Worm (Caenorhabditis elegans) whole organism, L3 larva: ENCODE measurements around the gene C53B7.6.

Experiments
- R02D3.7 ChIP-seq: fragments of 150-350 bp; optimal IDR thresholded peaks from 2 replicates; lab custom pipeline; 2014; ENCODE audit warnings: missing biosample characterization, missing genetic modification characterization
- aly-2 ChIP-seq: fragments of 150-350 bp; optimal IDR thresholded peaks from 2 replicates; lab custom pipeline; 2014; ENCODE audit warnings: missing biosample characterization, missing genetic modification characterization
- ama-1 ChIP-seq: fragments of 150-350 bp; optimal IDR thresholded peaks from 2 replicates; lab custom pipeline; 2018
- ceh-16 ChIP-seq: sonication (generic microtip); optimal IDR thresholded peaks from 2 replicates; lab custom pipeline; 2017; ENCODE audit warnings: missing biosample characterization, missing genetic modification characterization
- ceh-28 ChIP-seq: fragments of 150-350 bp; optimal IDR thresholded peaks from 2 replicates; lab custom pipeline; 2014; ENCODE audit warnings: missing biosample characterization, missing genetic modification reagents, missing genetic modification characterization
- ceh-9 ChIP-seq: sonication (generic microtip); optimal IDR thresholded peaks from 2 replicates; lab custom pipeline; 2018; ENCODE audit warnings: missing biosample characterization, missing genetic modification characterization
- egl-27 ChIP-seq: sonication (generic microtip); optimal IDR thresholded peaks from 4 replicates; lab custom pipeline; 2017; ENCODE audit warnings: missing biosample characterization, missing genetic modification reagents, missing genetic modification characterization
- egl-5 ChIP-seq: fragments of 150-350 bp; optimal IDR thresholded peaks from 2 replicates; lab custom pipeline; 2017; ENCODE audit warnings: missing biosample characterization, missing genetic modification reagents, missing genetic modification characterization, inconsistent platforms
- elt-1 ChIP-seq: fragments of 150-350 bp; optimal IDR thresholded peaks from 2 replicates; lab custom pipeline; 2014; ENCODE audit warnings: missing biosample characterization, missing genetic modification characterization
- elt-2 ChIP-seq: sonication (generic microtip); optimal IDR thresholded peaks from 2 replicates; lab custom pipeline; 2016; ENCODE audit warnings: missing genetic modification reagents, mild to moderate bottlenecking, missing genetic modification characterization, missing compliant biosample characterization
- elt-3 ChIP-seq, 3 experiments: fragments of 150-350 bp in 1 of 3; sonication (generic microtip) in 2 of 3; optimal IDR thresholded peaks; 2 replicates in 2 of 3; 4 replicates in 1 of 3; lab custom pipeline; 2014 to 2017; ENCODE audit warnings: missing biosample characterization in 3 of 3, missing genetic modification characterization in 3 of 3
- fkh-10 ChIP-seq: sonication (generic microtip); optimal IDR thresholded peaks from 2 replicates; lab custom pipeline; 2017; ENCODE audit warnings: missing biosample characterization, missing genetic modification reagents, missing genetic modification characterization
- hmg-11 ChIP-seq: sonication (generic microtip); optimal IDR thresholded peaks from 2 replicates; lab custom pipeline; 2016; ENCODE audit warnings: missing genetic modification characterization, missing compliant biosample characterization
- jun-1 ChIP-seq: fragments of 150-350 bp; optimal IDR thresholded peaks from 2 replicates; lab custom pipeline; 2014; ENCODE audit warnings: missing biosample characterization, missing genetic modification reagents, missing genetic modification characterization
- lin-15B ChIP-seq: fragments of 150-350 bp; optimal IDR thresholded peaks from 2 replicates; lab custom pipeline; 2014; ENCODE audit warnings: missing biosample characterization, missing genetic modification characterization
- lin-39 ChIP-seq: fragments of 150-350 bp; optimal IDR thresholded peaks from 2 replicates; lab custom pipeline; 2018; ENCODE audit warnings: missing biosample characterization, missing genetic modification reagents, missing genetic modification characterization
- lsy-12 ChIP-seq: sonication (generic microtip); optimal IDR thresholded peaks from 2 replicates; lab custom pipeline; 2016; ENCODE audit warnings: mild to moderate bottlenecking, missing genetic modification characterization, missing compliant biosample characterization
- mdl-1 ChIP-seq: fragments of 150-350 bp; optimal IDR thresholded peaks from 2 replicates; lab custom pipeline; 2014; ENCODE audit warnings: missing biosample characterization, missing genetic modification characterization
- nfya-1 ChIP-seq: sonication (generic microtip); optimal IDR thresholded peaks from 2 replicates; lab custom pipeline; 2017; ENCODE audit warnings: missing genetic modification characterization, mild to moderate bottlenecking, missing compliant biosample characterization, antibody characterized with exemption, moderate library complexity; ENCODE audit not compliant: insufficient read depth
- nhr-11 ChIP-seq: fragments of 150-350 bp; optimal IDR thresholded peaks from 2 replicates; lab custom pipeline; 2014; ENCODE audit warnings: missing biosample characterization, missing genetic modification characterization
- nhr-12 ChIP-seq: fragments of 150-350 bp; optimal IDR thresholded peaks from 2 replicates; lab custom pipeline; 2014; ENCODE audit warnings: missing biosample characterization, missing genetic modification characterization
- nhr-23 ChIP-seq: fragments of 150-350 bp; optimal IDR thresholded peaks from 2 replicates; lab custom pipeline; 2014; ENCODE audit warnings: missing biosample characterization, missing genetic modification reagents, missing genetic modification characterization
- nhr-237 ChIP-seq: fragments of 150-350 bp; optimal IDR thresholded peaks from 2 replicates; lab custom pipeline; 2014; ENCODE audit warnings: missing biosample characterization, missing genetic modification characterization
- nhr-25 ChIP-seq: sonication (generic microtip); optimal IDR thresholded peaks from 2 replicates; lab custom pipeline; 2017; ENCODE audit warnings: missing biosample characterization, missing genetic modification characterization
- nhr-43 ChIP-seq: sonication (generic microtip); optimal IDR thresholded peaks from 2 replicates; lab custom pipeline; 2016; ENCODE audit warnings: mild to moderate bottlenecking, missing genetic modification characterization, missing compliant biosample characterization; ENCODE audit not compliant: poor library complexity, severe bottlenecking
- pha-4 ChIP-seq: fragments of 150-350 bp; optimal IDR thresholded peaks from 2 replicates; lab custom pipeline; 2014; ENCODE audit warnings: missing biosample characterization, missing genetic modification reagents, missing genetic modification characterization
- pqm-1 ChIP-seq: fragments of 150-350 bp; optimal IDR thresholded peaks from 2 replicates; lab custom pipeline; 2017; ENCODE audit warnings: missing biosample characterization, missing genetic modification characterization, inconsistent platforms
- sea-2 ChIP-seq: fragments of 150-350 bp; sonication (generic microtip); optimal IDR thresholded peaks from 4 replicates; lab custom pipeline; 2014; ENCODE audit warnings: missing biosample characterization, missing genetic modification reagents, missing genetic modification characterization
- skn-1 ChIP-seq: fragments of 150-350 bp; optimal IDR thresholded peaks from 2 replicates; lab custom pipeline; 2014; ENCODE audit warnings: missing biosample characterization, missing genetic modification characterization
- snpc-4 ChIP-seq: fragments of 150-350 bp; optimal IDR thresholded peaks from 2 replicates; lab custom pipeline; 2014; ENCODE audit warnings: missing biosample characterization, missing genetic modification characterization
- tbx-2 ChIP-seq: sonication (generic microtip); optimal IDR thresholded peaks from 2 replicates; lab custom pipeline; 2016; ENCODE audit warnings: mild to moderate bottlenecking, missing genetic modification characterization, missing compliant biosample characterization
- zag-1 ChIP-seq: fragments of 150-350 bp; optimal IDR thresholded peaks from 2 replicates; lab custom pipeline; 2014; ENCODE audit warnings: missing biosample characterization, missing genetic modification characterization

C53B7.6 gene

ce11 chrX:6844394-6845072 is 24.0 kb downstream of the C53B7.6 start, which contains the start of gene C53B7.3:
Gene C53B7.3 (plus strand): TSS chrX:6844755.
- peak; percentile 95 for TF ChIP-seq pha-4 (tag; lab: Kevin White, UChicago)
- TF ChIP-seq nhr-25 (tag; lab: Kevin White, UChicago) = no peak

ce11 chrX:6840670-6841308 is 27.8 kb downstream of the C53B7.6 start, which contains the start of the genes glr-6 and asg-2:
Gene glr-6 (minus strand): TSS chrX:6840720.
Gene asg-2 (plus strand): TSS chrX:6841258.
- TF ChIP-seq jun-1 (peak; percentile 79), zag-1 (tag; lab: Kevin White, UChicago) (no peak), nhr-43 (tag; lab: Kevin White, UChicago) (peak; percentile 22), lin-39 (tag; lab: Kevin White, UChicago) (peak; percentile 90), hmg-11 (tag; lab: Kevin White, UChicago) (peak; percentile 75), pha-4 (tag; lab: Kevin White, UChicago) (peak; percentile 98), pqm-1 (tag; lab: Kevin White, UChicago) (peak; percentile 68), nhr-25 (tag; lab: Kevin White, UChicago) (peak; percentile 86), nhr-237 (tag; lab: Kevin White, UChicago) (no peak), fkh-10 (GFP tag; lab: Kevin White, UChicago) (no peak), skn-1 (tag; lab: Kevin White, UChicago) (peak; percentile 59), elt-2 (peak; percentile 58), nhr-12 (no peak), nfya-1 (tag; lab: Kevin White, UChicago) (peak; percentile 87), lsy-12 (peak; percentile 28), ceh-28 (peak; percentile 88), aly-2 (tag; lab: Kevin White, UChicago) (no peak), egl-27 (tag; lab: Kevin White, UChicago) (peak; percentile 32), snpc-4 (tag; lab: Kevin White, UChicago) (peak; percentile 62), elt-1 (tag; lab: Kevin White, UChicago) (no peak), lin-15B (tag; lab: Kevin White, UChicago) (peak; percentile 95), ama-1 (lab: Kevin White, UChicago) (peak; percentile 49), egl-5 (tag; lab: Kevin White, UChicago) (peak; percentile 70), tbx-2 (tag; lab: Kevin White, UChicago) (peak; percentile 41), R02D3.7 (tag; lab: Kevin White, UChicago) (peak; percentile 79), nhr-23 (tag; lab: Kevin White, UChicago) (peak; percentile 93)

- peak; percentile 30 for TF ChIP-seq nhr-23 (tag; lab: Kevin White, UChicago)
- peak; percentile 31 for TF ChIP-seq nfya-1 (tag; lab: Kevin White, UChicago)
- no peak for TF ChIP-seq mdl-1 (tag; lab: Kevin White, UChicago)
These were observed 32.5 kb downstream of the C53B7.6 start, which contains the start of gene F41B4.3 for ce11 chrX:6836065-6836527. Gene F41B4.3 (minus strand): TSS chrX:6836115.

- TF ChIP-seq sea-2 (GFP tag; lab: Kevin White, UChicago) (no peak), mdl-1 (tag; lab: Kevin White, UChicago) (no peak), ceh-16 (no peak), lin-15B (tag; lab: Kevin White, UChicago) (no peak), nhr-11 (tag; lab: Kevin White, UChicago) (no peak), nhr-23 (tag; lab: Kevin White, UChicago) (no peak), ama-1 (lab: Kevin White, UChicago) (no peak), tbx-2 (tag; lab: Kevin White, UChicago) (no peak), elt-3 (tag; optimal IDR thresholded peaks at IDR 0.05; lab: Kevin White, UChicago) (no peak), lsy-12 (no peak), aly-2 (tag; lab: Kevin White, UChicago) (no peak), ceh-9 (tag; lab: Kevin White, UChicago) (no peak), jun-1 (no peak)
These were observed 33.4 kb downstream of the C53B7.6 start, which contains the start of gene F41B4.2 for ce11 chrX:6835166-6835565. Gene F41B4.2 (minus strand): TSS chrX:6835266.
